Fruit fly (Drosophila melanogaster) whole organism, embryonic: ENCODE data around the gene Sc2.

Experiments
- CG17612 ChIP-seq: fragments of 200-800 bp; sonication (Bioruptor generic); IDR thresholded peaks from 2 replicates; pipeline ENCODE4 v1.3.6; 2022; ENCODE audit warnings: missing biosample characterization, missing genetic modification characterization
- CG4404 ChIP-seq: fragments of 200-800 bp; sonication (Bioruptor generic); IDR thresholded peaks from 2 replicates; pipeline ENCODE4 v1.3.6; 2022; ENCODE audit warnings: missing biosample characterization, missing genetic modification characterization
- CG6854 ChIP-seq: fragments of 200-800 bp; sonication (Bioruptor generic); optimal IDR thresholded peaks from 3 replicates; lab custom pipeline; 2017; ENCODE audit warnings: missing biosample characterization, mild to moderate bottlenecking, missing genetic modification characterization
- CTCF ChIP-seq: fragments of 200-800 bp; sonication (Bioruptor generic); optimal IDR thresholded peaks from 2 replicates; lab custom pipeline; 2017; ENCODE audit warnings: missing biosample characterization, mild to moderate bottlenecking, missing genetic modification characterization, moderate library complexity
- Dref ChIP-seq: fragments of 200-800 bp; sonication (Bioruptor generic); IDR thresholded peaks from 2 replicates; pipeline ENCODE4 v1.3.6; 2022; ENCODE audit warnings: missing biosample characterization, missing genetic modification characterization
- Mes4 ChIP-seq: fragments of 200-800 bp; sonication (Bioruptor generic); optimal IDR thresholded peaks from 2 replicates; lab custom pipeline; 2016; ENCODE audit warnings: missing biosample characterization, missing genetic modification characterization
- Myb ChIP-seq: fragments of 200-800 bp; sonication (Bioruptor generic); optimal IDR thresholded peaks from 2 replicates; lab custom pipeline; 2016; ENCODE audit warnings: missing biosample characterization, missing genetic modification characterization
- gt ChIP-seq: fragments of 200-800 bp; sonication (Bioruptor generic); IDR thresholded peaks from 2 replicates; pipeline ENCODE4 v1.3.6; 2022; ENCODE audit warnings: missing biosample characterization, missing genetic modification characterization
- luna ChIP-seq: fragments of 200-800 bp; sonication (Bioruptor generic); optimal IDR thresholded peaks from 2 replicates; lab custom pipeline; 2016; ENCODE audit warnings: missing biosample characterization, missing genetic modification characterization

- no peak for TF ChIP-seq luna (GFP tag; lab: Kevin White, UChicago)
- TF ChIP-seq CG17612 (GFP tag; lab: Robert Waterston, UW) = no peak
- TF ChIP-seq CG6854 = no peak
- no peak for TF ChIP-seq Myb
- no peak for TF ChIP-seq CG4404 (GFP tag; lab: Robert Waterston, UW)
- TF ChIP-seq CTCF (GFP tag; lab: Kevin White, UChicago) = no peak
- TF ChIP-seq Mes4 (GFP tag; lab: Kevin White, UChicago) = no peak
- no peak for TF ChIP-seq gt (GFP tag; lab: Robert Waterston, UW)
- TF ChIP-seq Dref (GFP tag; lab: Robert Waterston, UW) = no peak
These were observed 26.4 kb upstream of the Sc2 start for dm6 chr3L:3876861-3877260.
